Worm (Caenorhabditis elegans) whole organism, L2 larva: ENCODE results near the gene col-39.

Experiments
- F13H6.1 ChIP-seq: sonication (generic microtip); optimal IDR thresholded peaks from 2 replicates; lab custom pipeline; 2016; ENCODE audit warnings: missing genetic modification characterization, missing compliant biosample characterization
- R02D3.7 ChIP-seq: fragments of 150-350 bp; optimal IDR thresholded peaks from 2 replicates; lab custom pipeline; 2014; ENCODE audit warnings: missing biosample characterization, missing genetic modification characterization
- ama-1 ChIP-seq: fragments of 150-350 bp; optimal IDR thresholded peaks from 2 replicates; lab custom pipeline; 2018; ENCODE audit warnings: inconsistent platforms
- ceh-82 ChIP-seq: fragments of 150-350 bp; optimal IDR thresholded peaks from 2 replicates; lab custom pipeline; 2014; ENCODE audit warnings: missing biosample characterization, missing genetic modification characterization
- fos-1 ChIP-seq: fragments of 150-350 bp; optimal IDR thresholded peaks from 2 replicates; lab custom pipeline; 2014; ENCODE audit warnings: missing biosample characterization, missing genetic modification characterization
- lin-11 ChIP-seq: fragments of 150-350 bp; sonication (generic microtip); optimal IDR thresholded peaks from 2 replicates; lab custom pipeline; 2014; ENCODE audit warnings: missing biosample characterization, missing genetic modification characterization, inconsistent platforms, mixed read lengths
- mdl-1 ChIP-seq, 2 experiments: fragments of 150-350 bp in 1 of 2; sonication (generic microtip) in 1 of 2; optimal IDR thresholded peaks; 2 replicates each; lab custom pipeline; 2017; ENCODE audit warnings: missing biosample characterization in 2 of 2, missing genetic modification characterization in 2 of 2
- nhr-10 ChIP-seq: sonication (generic microtip); optimal IDR thresholded peaks from 2 replicates; lab custom pipeline; 2017; ENCODE audit warnings: missing biosample characterization, missing genetic modification characterization
- nhr-11 ChIP-seq: fragments of 150-350 bp; optimal IDR thresholded peaks from 2 replicates; lab custom pipeline; 2014; ENCODE audit warnings: missing biosample characterization, missing genetic modification characterization
- nhr-21 ChIP-seq: fragments of 150-350 bp; optimal IDR thresholded peaks from 2 replicates; lab custom pipeline; 2014; ENCODE audit warnings: missing biosample characterization, missing genetic modification characterization
- nhr-237 ChIP-seq: fragments of 150-350 bp; optimal IDR thresholded peaks from 2 replicates; lab custom pipeline; 2014; ENCODE audit warnings: missing biosample characterization, missing genetic modification characterization
- nhr-25 ChIP-seq: fragments of 150-350 bp; sonication (generic microtip); optimal IDR thresholded peaks from 3 replicates; lab custom pipeline; 2014; ENCODE audit warnings: missing biosample characterization, missing genetic modification characterization
- unc-62 ChIP-seq: fragments of 150-350 bp; optimal IDR thresholded peaks from 2 replicates; lab custom pipeline; 2014; ENCODE audit warnings: missing biosample characterization, missing genetic modification reagents, missing genetic modification characterization

DNA sequence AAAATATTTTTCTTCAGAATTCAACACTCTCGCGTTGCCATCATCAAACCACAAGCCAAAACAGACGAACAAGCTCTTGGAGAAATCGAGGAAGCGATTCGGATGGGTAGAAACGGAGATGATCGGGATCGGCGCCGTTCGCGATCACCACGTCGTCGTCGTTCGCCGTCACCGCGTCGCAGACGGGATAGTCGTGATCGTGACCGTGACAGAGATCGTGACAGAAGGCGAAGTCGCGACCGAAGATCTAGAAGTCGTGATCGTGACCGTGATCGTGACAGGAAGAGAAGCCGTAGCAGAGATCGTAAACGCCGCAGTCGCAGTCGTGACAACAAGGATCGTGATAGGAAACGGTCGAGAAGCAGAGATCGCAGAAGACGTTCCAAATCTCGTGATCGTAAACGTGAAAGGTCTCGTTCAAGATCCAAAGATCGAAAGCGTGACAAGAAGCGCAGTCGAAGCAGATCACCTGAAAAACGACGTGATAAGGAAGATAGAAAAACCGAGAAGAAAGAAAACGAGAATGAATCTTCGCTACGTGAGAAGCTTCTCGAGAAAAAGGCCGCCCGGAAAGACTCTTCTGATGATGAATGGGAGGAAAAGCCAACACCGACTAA lies 43.2 kb upstream of the col-39 start:
- TF ChIP-seq R02D3.7 (tag; lab: Kevin White, UChicago) = no peak
- no peak for TF ChIP-seq nhr-237 (tag; lab: Kevin White, UChicago)
- peak; percentile 18 for TF ChIP-seq nhr-21
- TF ChIP-seq fos-1 = no peak
- no peak for TF ChIP-seq unc-62 (GFP tag; lab: Kevin White, UChicago)
- TF ChIP-seq nhr-25 (tag; lab: Kevin White, UChicago) = no peak
- TF ChIP-seq mdl-1 (tag; optimal IDR thresholded peaks at IDR 0.05; lab: Kevin White, UChicago) = no peak
- no peak for TF ChIP-seq F13H6.1 (tag; lab: Kevin White, UChicago)
- no peak for TF ChIP-seq ceh-82 (tag; lab: Kevin White, UChicago)
- no peak for TF ChIP-seq lin-11 (tag; lab: Kevin White, UChicago)
- no peak for TF ChIP-seq nhr-11
- TF ChIP-seq nhr-10 (tag; lab: Kevin White, UChicago) = no peak
- no peak for TF ChIP-seq ama-1 (lab: Kevin White, UChicago)
